Fruit fly (Drosophila melanogaster) whole organism, embryonic: Measurements from ENCODE around the gene CG34135.

ENCODE experiments used
- Antp ChIP-seq: fragments of 200-800 bp; sonication (Bioruptor generic); optimal IDR thresholded peaks from 3 replicates; lab custom pipeline; 2016; ENCODE audit warnings: missing biosample characterization, missing genetic modification characterization
- Atf3 ChIP-seq: fragments of 200-800 bp; sonication (Bioruptor generic); optimal IDR thresholded peaks from 3 replicates; lab custom pipeline; 2016; ENCODE audit warnings: missing biosample characterization, missing genetic modification characterization
- CG12236 ChIP-seq: fragments of 200-800 bp; sonication (Bioruptor generic); optimal IDR thresholded peaks from 2 replicates; lab custom pipeline; 2016; ENCODE audit warnings: missing biosample characterization, missing genetic modification characterization
- CG12391 ChIP-seq: fragments of 200-800 bp; sonication (Bioruptor generic); optimal IDR thresholded peaks from 3 replicates; lab custom pipeline; 2018; ENCODE audit warnings: missing biosample characterization, mild to moderate bottlenecking, missing genetic modification characterization, moderate library complexity
- CG13296 ChIP-seq: fragments of 200-800 bp; sonication (Bioruptor generic); optimal IDR thresholded peaks from 3 replicates; lab custom pipeline; 2018; ENCODE audit warnings: missing biosample characterization, mild to moderate bottlenecking, missing genetic modification characterization
- CG15011 ChIP-seq: fragments of 200-800 bp; sonication (Bioruptor generic); optimal IDR thresholded peaks from 3 replicates; lab custom pipeline; 2018; ENCODE audit warnings: missing biosample characterization, mild to moderate bottlenecking, missing genetic modification characterization
- CG15696 ChIP-seq: fragments of 200-800 bp; sonication (Bioruptor generic); optimal IDR thresholded peaks from 2 replicates; lab custom pipeline; 2019; ENCODE audit warnings: missing biosample characterization, mild to moderate bottlenecking, missing genetic modification characterization, moderate library complexity
- CG2199 ChIP-seq: fragments of 200-800 bp; sonication (Bioruptor generic); IDR thresholded peaks from 3 replicates; pipeline ENCODE4 v1.3.6; 2022; ENCODE audit warnings: missing biosample characterization, missing genetic modification characterization
- CG32772 ChIP-seq: fragments of 200-800 bp; sonication (Bioruptor generic); IDR thresholded peaks from 2 replicates; pipeline ENCODE4 v1.3.6; 2022; ENCODE audit warnings: missing biosample characterization, missing genetic modification characterization
- CG34224 ChIP-seq: fragments of 200-800 bp; sonication (Bioruptor generic); IDR thresholded peaks from 3 replicates; pipeline ENCODE4 v1.3.6; 2022; ENCODE audit warnings: missing biosample characterization, missing genetic modification characterization; ENCODE audit not compliant: partially characterized antibody
- CG34422 ChIP-seq: fragments of 200-800 bp; sonication (Bioruptor generic); IDR thresholded peaks from 3 replicates; pipeline ENCODE4 v1.3.6; 2022; ENCODE audit warnings: missing biosample characterization, missing genetic modification characterization
- CG3847 ChIP-seq: fragments of 200-800 bp; sonication (Bioruptor generic); IDR thresholded peaks from 2 replicates; pipeline ENCODE4 v1.3.6; 2022; ENCODE audit warnings: missing biosample characterization, missing genetic modification characterization
- CG6683 ChIP-seq: fragments of 200-800 bp; sonication (Bioruptor generic); optimal IDR thresholded peaks from 2 replicates; lab custom pipeline; 2017; ENCODE audit warnings: missing biosample characterization, mild to moderate bottlenecking, missing genetic modification characterization, missing genetic modification reagents
- CG7271 ChIP-seq: fragments of 200-800 bp; sonication (Bioruptor generic); optimal IDR thresholded peaks from 2 replicates; lab custom pipeline; 2018; ENCODE audit warnings: missing biosample characterization, mild to moderate bottlenecking, missing genetic modification characterization, moderate library complexity
- CG7987 ChIP-seq: fragments of 200-800 bp; sonication (Bioruptor generic); optimal IDR thresholded peaks from 2 replicates; lab custom pipeline; 2018; ENCODE audit warnings: missing biosample characterization, mild to moderate bottlenecking, missing genetic modification characterization, moderate library complexity
- Dip3 ChIP-seq: fragments of 200-800 bp; sonication (Bioruptor generic); optimal IDR thresholded peaks from 3 replicates; lab custom pipeline; 2016; ENCODE audit warnings: missing biosample characterization, missing genetic modification characterization
- Doc3 ChIP-seq: fragments of 200-800 bp; sonication (Bioruptor generic); IDR thresholded peaks from 3 replicates; pipeline ENCODE4 v1.3.6; 2022; ENCODE audit warnings: missing biosample characterization, missing genetic modification characterization; ENCODE audit not compliant: partially characterized antibody
- Dp ChIP-seq: fragments of 200-800 bp; sonication (Bioruptor generic); optimal IDR thresholded peaks from 2 replicates; lab custom pipeline; 2018; ENCODE audit warnings: missing biosample characterization, mild to moderate bottlenecking, missing genetic modification characterization, moderate library complexity
- Elba2 ChIP-seq: fragments of 200-800 bp; sonication (Bioruptor generic); optimal IDR thresholded peaks from 3 replicates; lab custom pipeline; 2016; ENCODE audit warnings: missing biosample characterization, missing genetic modification characterization
- Ets65A ChIP-seq: fragments of 200-800 bp; sonication (Bioruptor generic); peaks from one replicate; lab custom pipeline; 2016; ENCODE audit warnings: missing biosample characterization, missing genetic modification characterization
- Fer2 ChIP-seq: fragments of 200-800 bp; sonication (Bioruptor generic); optimal IDR thresholded peaks from 2 replicates; lab custom pipeline; 2018; ENCODE audit warnings: missing biosample characterization, mild to moderate bottlenecking, missing genetic modification characterization, moderate library complexity
- H15 ChIP-seq: fragments of 200-800 bp; sonication (Bioruptor generic); IDR thresholded peaks from 3 replicates; pipeline ENCODE4 v1.3.6; 2022; ENCODE audit warnings: missing biosample characterization, missing genetic modification characterization
- HmgZ ChIP-seq: fragments of 200-800 bp; sonication (Bioruptor generic); optimal IDR thresholded peaks from 2 replicates; lab custom pipeline; 2018; ENCODE audit warnings: missing biosample characterization, mild to moderate bottlenecking, missing genetic modification characterization
- Hr39 ChIP-seq: fragments of >200 bp; optimal IDR thresholded peaks from 2 replicates; lab custom pipeline; 2017
- Max ChIP-seq: fragments of 200-800 bp; sonication (Bioruptor generic); optimal IDR thresholded peaks from 2 replicates; lab custom pipeline; 2016; ENCODE audit warnings: missing biosample characterization, mild to moderate bottlenecking, missing genetic modification characterization
- NC2α ChIP-seq: fragments of 200-800 bp; sonication (Bioruptor generic); optimal IDR thresholded peaks from 2 replicates; lab custom pipeline; 2016; ENCODE audit warnings: missing biosample characterization, missing genetic modification characterization
- Side ChIP-seq: fragments of 200-800 bp; sonication (Bioruptor generic); optimal IDR thresholded peaks from 2 replicates; lab custom pipeline; 2016; ENCODE audit warnings: missing biosample characterization, missing genetic modification characterization
- Tbp ChIP-seq: fragments of >200 bp; optimal IDR thresholded peaks from 2 replicates; lab custom pipeline; 2018; ENCODE audit warnings: missing biosample characterization, missing genetic modification characterization
- ap ChIP-seq: fragments of 200-800 bp; sonication (Bioruptor generic); IDR thresholded peaks from 2 replicates; pipeline ENCODE4 v1.3.6; 2022; ENCODE audit warnings: missing biosample characterization, missing genetic modification characterization
- ato ChIP-seq: fragments of 200-800 bp; sonication (Bioruptor generic); IDR thresholded peaks from 2 replicates; pipeline ENCODE4 v1.3.6; 2022; ENCODE audit warnings: missing biosample characterization, missing genetic modification characterization; ENCODE audit not compliant: partially characterized antibody
- bcd ChIP-seq: fragments of 200-800 bp; sonication (Bioruptor generic); optimal IDR thresholded peaks from 2 replicates; lab custom pipeline; 2017; ENCODE audit warnings: missing biosample characterization, mild to moderate bottlenecking, missing genetic modification characterization
- cad ChIP-seq: fragments of >200 bp; optimal IDR thresholded peaks from 2 replicates; lab custom pipeline; 2017; ENCODE audit warnings: missing biosample characterization, missing genetic modification characterization
- cas ChIP-seq: fragments of 200-800 bp; sonication (Bioruptor generic); IDR thresholded peaks from 2 replicates; pipeline ENCODE4 v1.3.6; 2022; ENCODE audit warnings: missing biosample characterization, missing genetic modification characterization
- chinmo ChIP-seq: fragments of 200-800 bp; sonication (Bioruptor generic); IDR thresholded peaks from 4 replicates; pipeline ENCODE4 v1.3.6; 2022; ENCODE audit warnings: missing biosample characterization, missing genetic modification characterization; ENCODE audit not compliant: partially characterized antibody
- danr ChIP-seq: fragments of 200-800 bp; sonication (Bioruptor generic); IDR thresholded peaks from 2 replicates; pipeline ENCODE4 v1.3.6; 2022; ENCODE audit warnings: missing biosample characterization, missing genetic modification characterization
- dati ChIP-seq: fragments of 200-800 bp; sonication (Bioruptor generic); IDR thresholded peaks from 2 replicates; pipeline ENCODE4 v1.3.6; 2022; ENCODE audit warnings: missing biosample characterization, missing genetic modification characterization
- fd3F ChIP-seq: fragments of 200-800 bp; sonication (Bioruptor generic); optimal IDR thresholded peaks from 2 replicates; lab custom pipeline; 2018; ENCODE audit warnings: missing biosample characterization, mild to moderate bottlenecking, missing genetic modification characterization, moderate library complexity
- fru ChIP-seq: fragments of >200 bp; optimal IDR thresholded peaks from 2 replicates; lab custom pipeline; 2017
- ftz-f1 ChIP-seq: fragments of 200-800 bp; sonication (Bioruptor generic); optimal IDR thresholded peaks from 2 replicates; lab custom pipeline; 2016; ENCODE audit warnings: missing biosample characterization, missing genetic modification characterization
- gcm2 ChIP-seq: fragments of 200-800 bp; sonication (Bioruptor generic); optimal IDR thresholded peaks from 2 replicates; lab custom pipeline; 2016; ENCODE audit warnings: missing biosample characterization, missing genetic modification characterization
- grau ChIP-seq: fragments of 200-800 bp; optimal IDR thresholded peaks from 3 replicates; lab custom pipeline; 2019; ENCODE audit warnings: missing biosample characterization, mild to moderate bottlenecking, missing genetic modification characterization, moderate library complexity
- gsb-n ChIP-seq: fragments of 200-800 bp; sonication (Bioruptor generic); optimal IDR thresholded peaks from 3 replicates; lab custom pipeline; 2018; ENCODE audit warnings: missing biosample characterization, mild to moderate bottlenecking, missing genetic modification characterization
- ken ChIP-seq: fragments of 200-800 bp; sonication (Bioruptor generic); IDR thresholded peaks from 3 replicates; pipeline ENCODE4 v1.3.6; 2022; ENCODE audit warnings: missing biosample characterization, missing genetic modification characterization
- otp ChIP-seq: fragments of 200-800 bp; sonication (Bioruptor generic); IDR thresholded peaks from 3 replicates; pipeline ENCODE4, ENCODE4 v1.3.6; 2022; ENCODE audit warnings: missing biosample characterization, missing genetic modification characterization
- pan ChIP-seq, 4 experiments: fragments of >200 bp in 3 of 4; fragments of 200-800 bp in 1 of 4; sonication (Bioruptor generic) in 1 of 4; optimal IDR thresholded peaks in 3 of 4; IDR thresholded peaks in 1 of 4; 2 replicates each; pipeline versions ENCODE4 v1.3.6 to Lab custom; 2017 to 2022; ENCODE audit warnings: missing biosample characterization in 2 of 4, missing genetic modification characterization in 2 of 4, mixed read lengths in 1 of 4
- pfk ChIP-seq: fragments of 200-800 bp; sonication (Bioruptor generic); optimal IDR thresholded peaks from 2 replicates; lab custom pipeline; 2018; ENCODE audit warnings: missing biosample characterization, mild to moderate bottlenecking, missing genetic modification characterization, moderate library complexity
- run ChIP-seq: fragments of 200-800 bp; sonication (Bioruptor generic); optimal IDR thresholded peaks from 3 replicates; lab custom pipeline; 2018; ENCODE audit warnings: missing biosample characterization, mild to moderate bottlenecking, missing genetic modification characterization
- sisA ChIP-seq: fragments of 200-800 bp; sonication (Bioruptor generic); IDR thresholded peaks from 2 replicates; pipeline ENCODE4 v1.3.6; 2022; ENCODE audit warnings: missing biosample characterization, missing genetic modification characterization
- so ChIP-seq: fragments of 200-800 bp; sonication (Bioruptor generic); IDR thresholded peaks from 3 replicates; pipeline ENCODE4 v1.3.6; 2022; ENCODE audit warnings: missing biosample characterization, missing genetic modification characterization
- vnd ChIP-seq: fragments of 200-800 bp; sonication (Bioruptor generic); IDR thresholded peaks from 3 replicates; pipeline ENCODE4 v1.3.6; 2022; ENCODE audit warnings: missing biosample characterization, missing genetic modification characterization; ENCODE audit not compliant: partially characterized antibody

The CG34135 gene

dm6 chr3R:8747134-8747870, 20.7 kb downstream of the CG34135 start, which contains the start of the genes CG9801 and Nasp (continued):
- no peak for TF ChIP-seq CG7271 (tag; lab: Kevin White, UChicago)
- no peak for TF ChIP-seq Tbp
- no peak for TF ChIP-seq fru (lab: Kevin White, UChicago)
- TF ChIP-seq Hr39 (lab: Kevin White, UChicago) = no peak
- TF ChIP-seq HmgZ (tag; lab: Kevin White, UChicago) = peak; percentile 76
- TF ChIP-seq so (GFP tag; lab: Robert Waterston, UW) = peak; percentile 48; the same call in 1 of the 3 replicates
- TF ChIP-seq CG12391 (tag; lab: Kevin White, UChicago) = peak; percentile 44
- no peak for TF ChIP-seq ftz-f1 (GFP tag; lab: Kevin White, UChicago)
- TF ChIP-seq vnd (GFP tag; lab: Robert Waterston, UW) = peak; percentile 62; the same call in 2 of the 3 replicates
- peak; percentile 28 for TF ChIP-seq bcd (GFP tag; lab: Kevin White, UChicago)
- peak; percentile 19; the same call in 1 of the 2 replicates for TF ChIP-seq sisA (GFP tag; lab: Robert Waterston, UW)
- TF ChIP-seq pfk (GFP tag; lab: Kevin White, UChicago) = no peak
- TF ChIP-seq gsb-n = peak; percentile 43
- TF ChIP-seq Elba2 = no peak
- TF ChIP-seq grau (tag; lab: Kevin White, UChicago) = peak; percentile 28
- no peak for TF ChIP-seq Dip3 (GFP tag; lab: Kevin White, UChicago)
- TF ChIP-seq Max (GFP tag; lab: Kevin White, UChicago) = no peak
- TF ChIP-seq CG3847 (GFP tag; lab: Robert Waterston, UW) = peak; percentile 69
- TF ChIP-seq Antp = peak; percentile 50
- TF ChIP-seq otp = no peak
- no peak for TF ChIP-seq pan (optimal IDR thresholded peaks at IDR 0.05; lab: Kevin White, UChicago)
- TF ChIP-seq pan (GFP tag; optimal IDR thresholded peaks at IDR 0.05 in 1 of 2, IDR thresholded peaks at IDR 0.05 in 1 of 2) = peak in 1 of 2 experiments; percentile 35
- TF ChIP-seq H15 (GFP tag; lab: Robert Waterston, UW) = no peak
- no peak for TF ChIP-seq CG6683 (GFP tag; lab: Kevin White, UChicago)
- TF ChIP-seq CG15696 (tag; lab: Kevin White, UChicago) = peak; percentile 14
- no peak for TF ChIP-seq ap (GFP tag; lab: Robert Waterston, UW)
- TF ChIP-seq CG2199 (GFP tag; lab: Robert Waterston, UW) = peak; percentile 65
- TF ChIP-seq Fer2 (tag; lab: Kevin White, UChicago) = no peak
- no peak for TF ChIP-seq cas (GFP tag; lab: Robert Waterston, UW)
- peak; percentile 63; the same call in 1 of the 2 replicates for TF ChIP-seq ato (GFP tag; lab: Robert Waterston, UW)
- TF ChIP-seq NC2α (GFP tag; lab: Kevin White, UChicago) = no peak
- TF ChIP-seq Atf3 (GFP tag; lab: Kevin White, UChicago) = no peak
- TF ChIP-seq CG7987 (GFP tag; lab: Kevin White, UChicago) = peak; percentile 58
- TF ChIP-seq run (tag; lab: Kevin White, UChicago) = peak; percentile 41
- TF ChIP-seq dati (GFP tag; lab: Robert Waterston, UW) = no peak
- peak; percentile 82; the same call in 2 of the 4 replicates for TF ChIP-seq chinmo (GFP tag; lab: Robert Waterston, UW)
- TF ChIP-seq Ets65A = peak; percentile 49
- TF ChIP-seq Dp (GFP tag; lab: Kevin White, UChicago) = peak; percentile 82
- TF ChIP-seq CG12236 (GFP tag; lab: Kevin White, UChicago) = no peak
- no peak for TF ChIP-seq danr (GFP tag; lab: Robert Waterston, UW)
- TF ChIP-seq CG34422 (GFP tag; lab: Robert Waterston, UW) = peak; percentile 56; the same call in 2 of the 3 replicates
- no peak for TF ChIP-seq gcm2 (GFP tag; lab: Kevin White, UChicago)
- peak; percentile 11 for TF ChIP-seq CG15011 (GFP tag; lab: Kevin White, UChicago)
- no peak for TF ChIP-seq cad (GFP tag; lab: Kevin White, UChicago)
- TF ChIP-seq CG34224 (GFP tag; lab: Robert Waterston, UW) = peak; percentile 61
- peak; percentile 49; the same call in 2 of the 3 replicates for TF ChIP-seq Doc3
- TF ChIP-seq fd3F (GFP tag; lab: Kevin White, UChicago) = peak; percentile 24
- TF ChIP-seq CG13296 (GFP tag; lab: Kevin White, UChicago) = no peak
- 0 out of 2 replicates have a peak, but pooled peaks have one; percentile 29 for TF ChIP-seq CG32772 (GFP tag; lab: Robert Waterston, UW)
- TF ChIP-seq Side = no peak
- TF ChIP-seq ken = no peak
